Fruit fly (Drosophila melanogaster): ENCODE data around the gene PlexB.

The PlexB gene

DNA sequence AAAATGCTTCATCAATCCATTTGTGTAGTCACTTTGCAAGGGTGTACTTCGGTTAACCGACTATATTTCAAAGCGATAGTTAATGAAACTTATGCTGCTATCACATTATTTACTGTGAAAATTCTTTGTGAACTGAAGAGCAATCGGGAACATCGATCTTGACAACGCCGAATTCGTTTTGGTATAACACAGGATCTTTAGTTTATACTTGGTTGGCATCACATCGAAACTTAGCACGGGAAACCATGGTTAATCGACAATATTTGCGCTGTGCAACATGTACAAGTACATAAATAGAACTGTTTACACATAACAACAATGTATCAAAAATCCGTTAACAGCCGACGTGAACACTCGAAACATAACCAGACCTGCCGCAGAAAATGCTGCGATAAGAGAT is 1.2 kb upstream of the PlexB start (continued):
- no peak for TF ChIP-seq toy (GFP tag; IDR thresholded peaks at IDR 0.05)
- no peak for TF ChIP-seq CG14050 (GFP tag; IDR thresholded peaks at IDR 0.05)
- TF ChIP-seq Dfd (GFP tag; optimal IDR thresholded peaks at IDR 0.05), result peak in 1 of 2 experiments; percentile 5
- TF ChIP-seq eve (GFP tag; optimal IDR thresholded peaks at IDR 0.05), result peak in 1 of 2 experiments; percentile 43
- no peak for TF ChIP-seq CG8924 (tag; optimal IDR thresholded peaks at IDR 0.05)
- TF ChIP-seq CG7987 (GFP tag; optimal IDR thresholded peaks at IDR 0.05), result no peak
- no peak for TF ChIP-seq dm (GFP tag; optimal IDR thresholded peaks at IDR 0.05)
- no peak for TF ChIP-seq run (tag; optimal IDR thresholded peaks at IDR 0.05)
- TF ChIP-seq Xbp1 (GFP tag; optimal IDR thresholded peaks at IDR 0.05), result no peak
- no peak for TF ChIP-seq tup (GFP tag; optimal IDR thresholded peaks at IDR 0.05)
- TF ChIP-seq CG13775 (GFP tag; optimal IDR thresholded peaks at IDR 0.05), result no peak
- no peak for TF ChIP-seq crp (GFP tag; optimal IDR thresholded peaks at IDR 0.05)
- TF ChIP-seq CG30020 (tag; optimal IDR thresholded peaks at IDR 0.05), result peak; percentile 95
- TF ChIP-seq CG11398 (GFP tag; optimal IDR thresholded peaks at IDR 0.05), result no peak
- TF ChIP-seq twi (tag; optimal IDR thresholded peaks at IDR 0.05), result no peak
- TF ChIP-seq CG10321 (GFP tag; IDR thresholded peaks at IDR 0.05), result no peak
- no peak for TF ChIP-seq CG12391 (tag; optimal IDR thresholded peaks at IDR 0.05)
- TF ChIP-seq CG7357 (GFP tag; IDR thresholded peaks at IDR 0.05), result peak; percentile 85
- no peak for TF ChIP-seq CTCF (GFP tag; optimal IDR thresholded peaks at IDR 0.05)
- TF ChIP-seq CG10366 (GFP tag; IDR thresholded peaks at IDR 0.05), result no peak
- TF ChIP-seq HLH3B (GFP tag; IDR thresholded peaks at IDR 0.05), result no peak
- TF ChIP-seq her (GFP tag; optimal IDR thresholded peaks at IDR 0.05), result no peak
- no peak for TF ChIP-seq CG15479 (GFP tag; optimal IDR thresholded peaks at IDR 0.05)
- peak; percentile 65 for TF ChIP-seq row (GFP tag; IDR thresholded peaks at IDR 0.05)
- TF ChIP-seq cad (GFP tag; optimal IDR thresholded peaks at IDR 0.05), result no peak
- TF ChIP-seq abd-A (tag; optimal IDR thresholded peaks at IDR 0.05), result no peak
- TF ChIP-seq YL-1 (GFP tag; optimal IDR thresholded peaks at IDR 0.05), result no peak
- TF ChIP-seq ewg (GFP tag; optimal IDR thresholded peaks at IDR 0.05), result no peak
- TF ChIP-seq sc (optimal IDR thresholded peaks at IDR 0.05), result no peak
- no peak for TF ChIP-seq sc (GFP tag; optimal IDR thresholded peaks at IDR 0.05)
- TF ChIP-seq dpn (GFP tag; optimal IDR thresholded peaks at IDR 0.05), result no peak
- TF ChIP-seq CG6254 (GFP tag; optimal IDR thresholded peaks at IDR 0.05), result no peak
- peak; percentile 55 for TF ChIP-seq CG8089 (GFP tag; optimal IDR thresholded peaks at IDR 0.05)
- no peak for TF ChIP-seq CG1233 (GFP tag; optimal IDR thresholded peaks at IDR 0.05)
- TF ChIP-seq yki (optimal IDR thresholded peaks at IDR 0.05), result no peak
- TF ChIP-seq CG5953 (GFP tag; IDR thresholded peaks at IDR 0.05), result no peak
- no peak for TF ChIP-seq CG6683 (GFP tag; optimal IDR thresholded peaks at IDR 0.05)
- no peak for TF ChIP-seq repo (GFP tag; optimal IDR thresholded peaks at IDR 0.05)
- peak in 1 of 3 experiments; percentile 22 for TF ChIP-seq Stat92E (GFP tag; optimal IDR thresholded peaks at IDR 0.05)
- TF ChIP-seq H15 (GFP tag; IDR thresholded peaks at IDR 0.05), result no peak
- TF ChIP-seq CG12659 (GFP tag; optimal IDR thresholded peaks at IDR 0.05), result no peak
- TF ChIP-seq CG9932 (GFP tag; IDR thresholded peaks at IDR 0.05), result no peak
- 0 out of 2 replicates have a peak, but pooled peaks have one; percentile 17 for TF ChIP-seq Bgb (GFP tag; IDR thresholded peaks at IDR 0.05; ENCODE audit: partially characterized antibody)
- no peak for TF ChIP-seq Nf-YC (tag; optimal IDR thresholded peaks at IDR 0.05)
- no peak for TF ChIP-seq stwl (tag; optimal IDR thresholded peaks at IDR 0.05)
- TF ChIP-seq dati (GFP tag; IDR thresholded peaks at IDR 0.05), result no peak
- TF ChIP-seq CG12155 (GFP tag; optimal IDR thresholded peaks at IDR 0.05), result no peak
- TF ChIP-seq tna (GFP tag; IDR thresholded peaks at IDR 0.05; ENCODE audit: partially characterized antibody), result no peak
- TF ChIP-seq Jarid2 (GFP tag; optimal IDR thresholded peaks at IDR 0.05), result no peak
- peak; percentile 71 for TF ChIP-seq CG11723 (GFP tag; optimal IDR thresholded peaks at IDR 0.05)
- TF ChIP-seq sens-2 (GFP tag; IDR thresholded peaks at IDR 0.05), result no peak
- TF ChIP-seq onecut (GFP tag; IDR thresholded peaks at IDR 0.05), result no peak
- peak; percentile 43 for TF ChIP-seq Scr (GFP tag; IDR thresholded peaks at IDR 0.05; ENCODE audit: partially characterized antibody)
